Fruit fly (Drosophila melanogaster) whole organism, embryonic: ENCODE data around the gene hkb.

Experiments
- B-H2 ChIP-seq: fragments of 200-800 bp; sonication (Bioruptor generic); optimal IDR thresholded peaks from 2 replicates; lab custom pipeline; 2018; ENCODE audit warnings: missing biosample characterization, mild to moderate bottlenecking, missing genetic modification characterization
- BEAF-32 ChIP-seq: fragments of 200-800 bp; sonication (Bioruptor generic); optimal IDR thresholded peaks from 3 replicates; lab custom pipeline; 2017; ENCODE audit warnings: missing biosample characterization, missing genetic modification characterization, mild to moderate bottlenecking, moderate library complexity, missing genetic modification reagents
- CG15073 ChIP-seq: fragments of 200-800 bp; sonication (Bioruptor generic); optimal IDR thresholded peaks from 2 replicates; lab custom pipeline; 2016; ENCODE audit warnings: missing biosample characterization, missing genetic modification characterization
- CG16813 ChIP-seq: fragments of 200-800 bp; sonication (Bioruptor generic); IDR thresholded peaks from 3 replicates; pipeline ENCODE4 v1.3.6; 2022; ENCODE audit warnings: missing biosample characterization, missing genetic modification characterization; ENCODE audit not compliant: partially characterized antibody
- CG6254 ChIP-seq: fragments of 200-800 bp; sonication (Bioruptor generic); optimal IDR thresholded peaks from 3 replicates; lab custom pipeline; 2017; ENCODE audit warnings: mild to moderate bottlenecking, missing biosample characterization, missing genetic modification reagents, missing genetic modification characterization
- Six4 ChIP-seq: fragments of 200-800 bp; sonication (Bioruptor generic); optimal IDR thresholded peaks from 2 replicates; lab custom pipeline; 2016; ENCODE audit warnings: missing biosample characterization, missing genetic modification characterization
- btn ChIP-seq: fragments of 200-800 bp; sonication (Bioruptor generic); optimal IDR thresholded peaks from 2 replicates; lab custom pipeline; 2016; ENCODE audit warnings: missing biosample characterization, missing genetic modification characterization
- crp ChIP-seq, 2 experiments: fragments of 200-800 bp; sonication (Bioruptor generic); optimal IDR thresholded peaks; 2 replicates in 1 of 2; 3 replicates in 1 of 2; lab custom pipeline; 2017; ENCODE audit warnings: missing biosample characterization in 2 of 2, missing genetic modification characterization in 2 of 2, mild to moderate bottlenecking in 1 of 2, moderate library complexity in 1 of 2
- fd3F ChIP-seq: fragments of 200-800 bp; sonication (Bioruptor generic); optimal IDR thresholded peaks from 2 replicates; lab custom pipeline; 2018; ENCODE audit warnings: missing biosample characterization, mild to moderate bottlenecking, missing genetic modification characterization, moderate library complexity
- gce ChIP-seq: fragments of 200-800 bp; sonication (Bioruptor generic); IDR thresholded peaks from 3 replicates; pipeline ENCODE4 v1.3.6; 2022; ENCODE audit warnings: missing biosample characterization, missing genetic modification characterization
- psq ChIP-seq: fragments of 200-800 bp; sonication (Bioruptor generic); optimal IDR thresholded peaks from 2 replicates; lab custom pipeline; 2017; ENCODE audit warnings: missing biosample characterization, missing genetic modification characterization
- scrt ChIP-seq: fragments of 200-800 bp; sonication (Bioruptor generic); optimal IDR thresholded peaks from 2 replicates; lab custom pipeline; 2018; ENCODE audit warnings: missing biosample characterization, mild to moderate bottlenecking, missing genetic modification characterization, moderate library complexity

- TF ChIP-seq crp (GFP tag; optimal IDR thresholded peaks at IDR 0.05; lab: Kevin White, UChicago) (no peak), CG6254 (GFP tag; lab: Kevin White, UChicago) (no peak), btn (GFP tag; lab: Kevin White, UChicago) (no peak), Six4 (no peak), BEAF-32 (GFP tag; lab: Kevin White, UChicago) (no peak), CG16813 (GFP tag; lab: Robert Waterston, UW) (no peak), B-H2 (GFP tag; lab: Kevin White, UChicago) (no peak), scrt (GFP tag; lab: Kevin White, UChicago) (no peak), CG15073 (GFP tag; lab: Kevin White, UChicago) (no peak), gce (no peak), fd3F (no peak), psq (GFP tag; lab: Kevin White, UChicago) (no peak)
Observed at dm6 chr3R:4346636-4347035, at the start of gene hkb.
